Worm (Caenorhabditis elegans): ENCODE measurements around the gene T15H9.4.

DNA sequence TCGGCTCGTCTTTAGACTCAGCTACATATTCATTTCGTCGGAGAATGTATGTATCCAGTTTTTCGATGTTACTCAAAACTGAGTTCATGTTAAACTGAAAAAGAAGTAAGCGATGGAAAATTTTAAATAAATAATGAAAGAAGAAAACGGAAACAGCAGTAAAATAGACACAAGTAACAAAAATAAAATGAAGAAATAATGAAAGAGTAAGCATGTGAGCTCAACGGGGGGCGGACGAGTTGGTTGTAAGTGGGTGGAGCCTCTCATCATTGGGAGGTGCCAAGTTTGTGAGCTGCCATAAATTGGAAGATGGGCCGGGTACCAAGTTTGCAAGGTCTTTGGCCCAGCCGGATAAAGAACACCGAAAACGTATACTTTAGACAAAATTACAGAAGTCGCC, 28.2 kb upstream of the T15H9.4 start, which contains the start of gene wee-1.1:
- TF ChIP-seq unc-39 (tag; optimal IDR thresholded peaks at IDR 0.05): no peak
- no peak for TF ChIP-seq blmp-1 (tag; optimal IDR thresholded peaks at IDR 0.05; ENCODE audit: insufficient read depth)
- TF ChIP-seq skn-1 (tag; optimal IDR thresholded peaks at IDR 0.05): no peak
- TF ChIP-seq ceh-16 (tag; optimal IDR thresholded peaks at IDR 0.05): no peak
- TF ChIP-seq ZK546.5 (tag; optimal IDR thresholded peaks at IDR 0.05): no peak
- TF ChIP-seq dmd-4 (tag; optimal IDR thresholded peaks at IDR 0.05): no peak
- TF ChIP-seq mdl-1 (tag; optimal IDR thresholded peaks at IDR 0.05): no peak
- TF ChIP-seq ztf-11 (tag; optimal IDR thresholded peaks at IDR 0.05): no peak
- TF ChIP-seq R02D3.7 (tag; optimal IDR thresholded peaks at IDR 0.05): no peak
- TF ChIP-seq nhr-77 (tag; optimal IDR thresholded peaks at IDR 0.05): no peak
- no peak for TF ChIP-seq nhr-237 (tag; optimal IDR thresholded peaks at IDR 0.05)

All from whole organism, L2 larva.